Fruit fly (Drosophila melanogaster) whole organism, embryonic: ENCODE measurements around the gene CG15642.

ENCODE experiments used
- BEAF-32 ChIP-seq: fragments of 200-800 bp; sonication (Bioruptor generic); optimal IDR thresholded peaks from 3 replicates; lab custom pipeline; 2017; ENCODE audit warnings: missing biosample characterization, missing genetic modification characterization, mild to moderate bottlenecking, moderate library complexity, missing genetic modification reagents
- Bgb ChIP-seq: fragments of 200-800 bp; sonication (Bioruptor generic); IDR thresholded peaks from 2 replicates; pipeline ENCODE4 v1.3.6; 2022; ENCODE audit warnings: missing biosample characterization, missing genetic modification characterization; ENCODE audit not compliant: partially characterized antibody
- CG10654 ChIP-seq: fragments of 200-800 bp; sonication (Bioruptor generic); optimal IDR thresholded peaks from 2 replicates; lab custom pipeline; 2016; ENCODE audit warnings: missing biosample characterization, missing genetic modification characterization
- CG10979 ChIP-seq: fragments of 200-800 bp; sonication (Bioruptor generic); optimal IDR thresholded peaks from 2 replicates; lab custom pipeline; 2018; ENCODE audit warnings: missing biosample characterization, mild to moderate bottlenecking, missing genetic modification characterization, moderate library complexity
- CG11456 ChIP-seq: fragments of 200-800 bp; sonication (Bioruptor generic); IDR thresholded peaks from 3 replicates; pipeline ENCODE4 v1.3.6; 2022; ENCODE audit warnings: missing biosample characterization, missing genetic modification characterization
- CG11696 ChIP-seq: fragments of 200-800 bp; sonication (Bioruptor generic); IDR thresholded peaks from 2 replicates; pipeline ENCODE4 v1.3.6; 2022; ENCODE audit warnings: missing biosample characterization, missing genetic modification characterization
- CG12391 ChIP-seq: fragments of 200-800 bp; sonication (Bioruptor generic); optimal IDR thresholded peaks from 3 replicates; lab custom pipeline; 2018; ENCODE audit warnings: missing biosample characterization, mild to moderate bottlenecking, missing genetic modification characterization, moderate library complexity
- CG15514 ChIP-seq: fragments of 200-800 bp; sonication (Bioruptor generic); optimal IDR thresholded peaks from 3 replicates; lab custom pipeline; 2017; ENCODE audit warnings: missing biosample characterization, missing genetic modification characterization, mild to moderate bottlenecking, moderate library complexity, missing genetic modification reagents
- CG15696 ChIP-seq: fragments of 200-800 bp; sonication (Bioruptor generic); optimal IDR thresholded peaks from 2 replicates; lab custom pipeline; 2019; ENCODE audit warnings: missing biosample characterization, mild to moderate bottlenecking, missing genetic modification characterization, moderate library complexity
- CG17361 ChIP-seq: fragments of 200-800 bp; sonication (Bioruptor generic); IDR thresholded peaks from 3 replicates; pipeline ENCODE4 v1.3.6; 2022; ENCODE audit warnings: missing biosample characterization, missing genetic modification characterization
- CG2120 ChIP-seq: fragments of 200-800 bp; sonication (Bioruptor generic); optimal IDR thresholded peaks from 3 replicates; lab custom pipeline; 2016; ENCODE audit warnings: missing biosample characterization, missing genetic modification characterization
- CG2129 ChIP-seq: fragments of 200-800 bp; sonication (Bioruptor generic); IDR thresholded peaks from 2 replicates; pipeline ENCODE4 v1.3.6; 2022; ENCODE audit warnings: missing biosample characterization, missing genetic modification characterization; ENCODE audit not compliant: partially characterized antibody
- CG2712 ChIP-seq: fragments of 200-800 bp; optimal IDR thresholded peaks from 3 replicates; lab custom pipeline; 2019; ENCODE audit warnings: missing biosample characterization, mild to moderate bottlenecking, missing genetic modification characterization, moderate library complexity
- CG32532 ChIP-seq: fragments of 200-800 bp; sonication (Bioruptor generic); IDR thresholded peaks from 2 replicates; pipeline ENCODE4 v1.3.6; 2022; ENCODE audit warnings: missing biosample characterization, missing genetic modification characterization
- CG3726 ChIP-seq: fragments of 200-800 bp; sonication (Bioruptor generic); IDR thresholded peaks from 3 replicates; pipeline ENCODE4, ENCODE4 v1.3.6; 2022; ENCODE audit warnings: missing biosample characterization, missing genetic modification characterization
- CG6175 ChIP-seq: fragments of 200-800 bp; sonication (Bioruptor generic); IDR thresholded peaks from 3 replicates; pipeline ENCODE4 v1.3.6; 2022; ENCODE audit warnings: missing biosample characterization, missing genetic modification characterization
- CG6272 ChIP-seq: fragments of 200-800 bp; sonication (Bioruptor generic); IDR thresholded peaks from 2 replicates; pipeline ENCODE4 v1.3.6; 2022; ENCODE audit warnings: missing biosample characterization, missing genetic modification characterization
- CG6689 ChIP-seq: fragments of 200-800 bp; sonication (Bioruptor generic); IDR thresholded peaks from 2 replicates; pipeline ENCODE4 v1.3.6; 2022; ENCODE audit warnings: missing biosample characterization, missing genetic modification characterization
- CG7271 ChIP-seq: fragments of 200-800 bp; sonication (Bioruptor generic); optimal IDR thresholded peaks from 2 replicates; lab custom pipeline; 2018; ENCODE audit warnings: missing biosample characterization, mild to moderate bottlenecking, missing genetic modification characterization, moderate library complexity
- CG8089 ChIP-seq: fragments of 200-800 bp; sonication (Bioruptor generic); optimal IDR thresholded peaks from 3 replicates; lab custom pipeline; 2016; ENCODE audit warnings: missing biosample characterization, missing genetic modification characterization
- CG9727 ChIP-seq: fragments of 200-800 bp; sonication (Bioruptor generic); optimal IDR thresholded peaks from 3 replicates; lab custom pipeline; 2017; ENCODE audit warnings: missing biosample characterization, mild to moderate bottlenecking, missing genetic modification characterization
- Dip3 ChIP-seq: fragments of 200-800 bp; sonication (Bioruptor generic); optimal IDR thresholded peaks from 3 replicates; lab custom pipeline; 2016; ENCODE audit warnings: missing biosample characterization, missing genetic modification characterization
- Ets65A ChIP-seq: fragments of 200-800 bp; sonication (Bioruptor generic); peaks from one replicate; lab custom pipeline; 2016; ENCODE audit warnings: missing biosample characterization, missing genetic modification characterization
- HLHmδ ChIP-seq: fragments of 200-800 bp; sonication (Bioruptor generic); optimal IDR thresholded peaks from 2 replicates; lab custom pipeline; 2018; ENCODE audit warnings: missing biosample characterization, mild to moderate bottlenecking, missing genetic modification characterization, moderate library complexity
- Mad ChIP-seq: fragments of 200-800 bp; sonication (Bioruptor generic); optimal IDR thresholded peaks from 2 replicates; lab custom pipeline; 2016; ENCODE audit warnings: missing biosample characterization, missing genetic modification characterization
- Oaz ChIP-seq: fragments of 200-800 bp; sonication (Bioruptor generic); IDR thresholded peaks from 2 replicates; pipeline ENCODE4 v1.3.6; 2022; ENCODE audit warnings: missing biosample characterization, missing genetic modification characterization
- PHDP ChIP-seq: fragments of 200-800 bp; sonication (Bioruptor generic); optimal IDR thresholded peaks from 3 replicates; lab custom pipeline; 2018; ENCODE audit warnings: missing biosample characterization, mild to moderate bottlenecking, missing genetic modification characterization, moderate library complexity
- Side ChIP-seq: fragments of 200-800 bp; sonication (Bioruptor generic); optimal IDR thresholded peaks from 2 replicates; lab custom pipeline; 2016; ENCODE audit warnings: missing biosample characterization, missing genetic modification characterization
- Stat92E ChIP-seq, 3 experiments: fragments of >200 bp in 2 of 3; fragments of 200-800 bp in 1 of 3; sonication (Bioruptor generic) in 1 of 3; optimal IDR thresholded peaks; 2 replicates each; lab custom pipeline; 2017 to 2019; ENCODE audit warnings: missing biosample characterization in 3 of 3, missing genetic modification characterization in 3 of 3, mild to moderate bottlenecking in 1 of 3, moderate library complexity in 1 of 3
- ac ChIP-seq: fragments of 200-800 bp; sonication (Bioruptor generic); optimal IDR thresholded peaks from 3 replicates; lab custom pipeline; 2017; ENCODE audit warnings: missing biosample characterization, mild to moderate bottlenecking, missing genetic modification characterization
- ara ChIP-seq: fragments of 200-800 bp; sonication (Bioruptor generic); IDR thresholded peaks from 2 replicates; pipeline ENCODE4 v1.3.6; 2022; ENCODE audit warnings: missing biosample characterization, missing genetic modification characterization
- br ChIP-seq: fragments of >200 bp; optimal IDR thresholded peaks from 2 replicates; lab custom pipeline; 2017
- chn ChIP-seq: fragments of 200-800 bp; sonication (Bioruptor generic); optimal IDR thresholded peaks from 2 replicates; lab custom pipeline; 2016; ENCODE audit warnings: missing biosample characterization, missing genetic modification characterization
- cwo ChIP-seq: fragments of 200-800 bp; sonication (Bioruptor generic); optimal IDR thresholded peaks from 3 replicates; lab custom pipeline; 2017; ENCODE audit warnings: missing biosample characterization, missing genetic modification characterization, mild to moderate bottlenecking, moderate library complexity, missing genetic modification reagents
- dm ChIP-seq: fragments of 200-800 bp; sonication (Bioruptor generic); optimal IDR thresholded peaks from 3 replicates; lab custom pipeline; 2016; ENCODE audit warnings: missing biosample characterization, missing genetic modification characterization
- ems ChIP-seq: fragments of 200-800 bp; sonication (Bioruptor generic); optimal IDR thresholded peaks from 3 replicates; lab custom pipeline; 2016; ENCODE audit warnings: missing biosample characterization, missing genetic modification characterization
- fd102C ChIP-seq: fragments of 200-800 bp; sonication (Bioruptor generic); optimal IDR thresholded peaks from 2 replicates; lab custom pipeline; 2018; ENCODE audit warnings: missing biosample characterization, mild to moderate bottlenecking, missing genetic modification characterization, moderate library complexity
- gcm ChIP-seq: fragments of 200-800 bp; sonication (Bioruptor generic); optimal IDR thresholded peaks from 2 replicates; lab custom pipeline; 2019; ENCODE audit warnings: missing biosample characterization, mild to moderate bottlenecking, missing genetic modification characterization, moderate library complexity
- gro ChIP-seq: fragments of 200-800 bp; sonication (Bioruptor generic); optimal IDR thresholded peaks from 2 replicates; lab custom pipeline; 2016; ENCODE audit warnings: missing biosample characterization, missing genetic modification characterization
- hbn ChIP-seq: fragments of 200-800 bp; sonication (Bioruptor generic); IDR thresholded peaks from 2 replicates; pipeline ENCODE4 v1.3.6; 2022; ENCODE audit warnings: missing biosample characterization, missing genetic modification characterization; ENCODE audit not compliant: partially characterized antibody
- insv ChIP-seq, 2 experiments: fragments of 200-800 bp; sonication (Bioruptor generic); optimal IDR thresholded peaks; 3 replicates each; lab custom pipeline; 2016 to 2018; ENCODE audit warnings: missing biosample characterization in 2 of 2, missing genetic modification characterization in 2 of 2
- klu ChIP-seq: fragments of 200-800 bp; sonication (Bioruptor generic); IDR thresholded peaks from 2 replicates; pipeline ENCODE4 v1.3.6; 2022; ENCODE audit warnings: missing biosample characterization, missing genetic modification characterization
- lov ChIP-seq, 2 experiments: fragments of 200-800 bp in 1 of 2; fragments of >200 bp in 1 of 2; sonication (Bioruptor generic) in 1 of 2; IDR thresholded peaks in 1 of 2; optimal IDR thresholded peaks in 1 of 2; 2 replicates in 1 of 2; 3 replicates in 1 of 2; pipeline versions ENCODE4 v1.3.6 to Lab custom; 2017 to 2022; ENCODE audit warnings: missing biosample characterization in 1 of 2, missing genetic modification characterization in 1 of 2
- nmo ChIP-seq: fragments of 200-800 bp; sonication (Bioruptor generic); optimal IDR thresholded peaks from 2 replicates; lab custom pipeline; 2018; ENCODE audit warnings: missing biosample characterization, mild to moderate bottlenecking, missing genetic modification characterization, moderate library complexity
- pb ChIP-seq: fragments of 200-800 bp; sonication (Bioruptor generic); optimal IDR thresholded peaks from 3 replicates; lab custom pipeline; 2016; ENCODE audit warnings: missing biosample characterization, missing genetic modification characterization
- peb ChIP-seq: fragments of 200-800 bp; sonication (Bioruptor generic); IDR thresholded peaks from 2 replicates; pipeline ENCODE4 v1.3.6; 2022; ENCODE audit warnings: missing biosample characterization, missing genetic modification characterization
- sim ChIP-seq: fragments of 200-800 bp; sonication (Bioruptor generic); IDR thresholded peaks from 2 replicates; pipeline ENCODE4 v1.3.6; 2022; ENCODE audit warnings: missing biosample characterization, missing genetic modification characterization
- stc ChIP-seq: fragments of 200-800 bp; sonication (Bioruptor generic); IDR thresholded peaks from 2 replicates; pipeline ENCODE4 v1.3.6; 2022; ENCODE audit warnings: missing biosample characterization, missing genetic modification characterization
- trem ChIP-seq: fragments of 200-800 bp; optimal IDR thresholded peaks from 3 replicates; lab custom pipeline; 2019; ENCODE audit warnings: missing biosample characterization, mild to moderate bottlenecking, missing genetic modification characterization, moderate library complexity
- ttk ChIP-seq: fragments of 200-800 bp; sonication (Bioruptor generic); IDR thresholded peaks from 2 replicates; pipeline ENCODE4 v2.1.2; 2022; ENCODE audit warnings: missing biosample characterization, missing genetic modification characterization

The CG15642 gene

DNA sequence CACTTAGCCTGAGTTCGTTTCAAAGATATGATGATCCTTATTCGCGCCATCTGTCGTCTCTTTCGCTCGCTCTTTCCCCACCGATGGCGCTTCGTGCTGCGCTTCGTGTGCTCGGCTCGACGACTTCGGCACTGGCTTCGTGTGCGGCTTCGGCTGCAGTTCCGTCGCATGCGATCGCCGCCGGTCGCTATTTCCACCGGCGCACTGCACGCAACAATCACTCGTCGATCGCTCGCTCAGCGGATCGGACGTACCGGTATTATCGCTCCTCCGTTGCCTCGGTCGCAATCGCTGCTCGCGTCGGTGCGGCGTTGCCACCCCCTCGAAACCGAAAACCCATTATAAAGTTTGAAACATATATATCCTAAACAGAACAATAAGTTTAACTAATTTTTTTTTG is 31.2 kb upstream of the CG15642 start:
- TF ChIP-seq cwo (no peak), CG8089 (GFP tag; lab: Kevin White, UChicago) (peak; percentile 19), CG15514 (peak; percentile 35), CG6175 (GFP tag; lab: Robert Waterston, UW) (0 out of 3 replicates have a peak, but pooled peaks have one; percentile 32), CG11456 (peak; percentile 73; the same call in 1 of the 3 replicates), ara (GFP tag; lab: Robert Waterston, UW) (peak; percentile 60), CG6689 (GFP tag; lab: Robert Waterston, UW) (no peak), CG2129 (GFP tag; lab: Robert Waterston, UW) (no peak), HLHmδ (GFP tag; lab: Kevin White, UChicago) (peak; percentile 75), Stat92E (GFP tag; optimal IDR thresholded peaks at IDR 0.05; lab: Kevin White, UChicago) (peak in 1 of 3 experiments; percentile 32), Dip3 (GFP tag; lab: Kevin White, UChicago) (no peak), ems (GFP tag; lab: Kevin White, UChicago) (peak; percentile 20), CG11696 (GFP tag; lab: Robert Waterston, UW) (0 out of 2 replicates have a peak, but pooled peaks have one; percentile 20), ttk (GFP tag; lab: Robert Waterston, UW) (peak; percentile 42; the same call in 1 of the 2 replicates), chn (peak; percentile 30), PHDP (peak; percentile 21), CG17361 (GFP tag; lab: Robert Waterston, UW) (no peak), Oaz (no peak), CG2120 (peak; percentile 8), CG7271 (tag; lab: Kevin White, UChicago) (peak; percentile 7), stc (GFP tag; lab: Robert Waterston, UW) (0 out of 2 replicates have a peak, but pooled peaks have one; percentile 5), Mad (GFP tag; lab: Kevin White, UChicago) (no peak), nmo (GFP tag; lab: Kevin White, UChicago) (no peak), klu (GFP tag; lab: Robert Waterston, UW) (no peak), trem (tag; lab: Kevin White, UChicago) (peak; percentile 11), br (no peak), sim (GFP tag; lab: Robert Waterston, UW) (peak; percentile 40; the same call in 1 of the 2 replicates), insv (GFP tag; optimal IDR thresholded peaks at IDR 0.05; lab: Kevin White, UChicago) (peak in 1 of 2 experiments; percentile 11), CG32532 (peak; percentile 23; the same call in 1 of the 2 replicates), Side (no peak), CG10979 (tag; lab: Kevin White, UChicago) (peak; percentile 26), CG9727 (GFP tag; lab: Kevin White, UChicago) (peak; percentile 44), Bgb (GFP tag; lab: Robert Waterston, UW) (peak; percentile 22; the same call in 1 of the 2 replicates), CG15696 (no peak), lov (optimal IDR thresholded peaks at IDR 0.05; lab: Kevin White, UChicago) (no peak), lov (GFP tag; IDR thresholded peaks at IDR 0.05; lab: Robert Waterston, UW) (0 out of 3 replicates have a peak, but pooled peaks have one; percentile 40), CG12391 (tag; lab: Kevin White, UChicago) (peak; percentile 12), CG2712 (tag; lab: Kevin White, UChicago) (peak; percentile 39), dm (GFP tag; lab: Kevin White, UChicago) (peak; percentile 6), gro (no peak), CG10654 (GFP tag; lab: Kevin White, UChicago) (no peak), fd102C (peak; percentile 6), pb (peak; percentile 12), CG3726 (GFP tag; lab: Robert Waterston, UW) (no peak), CG6272 (GFP tag; lab: Robert Waterston, UW) (no peak), hbn (GFP tag; lab: Robert Waterston, UW) (no peak), ac (GFP tag; lab: Kevin White, UChicago) (peak; percentile 21), BEAF-32 (GFP tag; lab: Kevin White, UChicago) (no peak), peb (GFP tag; lab: Robert Waterston, UW) (no peak), Ets65A (GFP tag; lab: Kevin White, UChicago) (no peak), gcm (GFP tag; lab: Kevin White, UChicago) (peak; percentile 34)
